Worm (Caenorhabditis elegans): ENCODE data around the gene ril-1.

DNA sequence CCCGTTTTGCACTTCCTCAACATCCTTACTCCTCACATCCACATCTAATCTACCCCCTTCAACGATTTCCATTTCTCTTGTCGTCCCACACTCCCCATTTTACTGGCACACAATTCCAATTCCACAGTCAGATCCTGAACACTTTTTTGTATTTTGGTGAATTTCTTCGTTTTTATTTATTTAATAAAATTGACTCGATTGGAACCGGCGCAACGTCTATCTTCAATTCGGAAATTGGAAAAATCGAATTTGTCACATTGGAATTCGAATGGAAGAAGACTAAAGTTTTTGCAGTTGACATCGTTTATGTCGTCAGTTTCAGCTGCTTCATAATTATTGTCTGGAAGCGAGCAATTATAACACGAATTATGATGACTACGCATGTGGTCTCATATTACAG is 3.3 kb upstream of the ril-1 start:
- no peak for TF ChIP-seq ama-1 (optimal IDR thresholded peaks at IDR 0.05)
- no peak for TF ChIP-seq ets-7 (tag; optimal IDR thresholded peaks at IDR 0.05)
- TF ChIP-seq sea-1 (GFP tag; conservative IDR thresholded peaks at IDR 0.05), result no peak
- TF ChIP-seq flt-1 (GFP tag; IDR thresholded peaks at IDR 0.05), result no peak
